Worm (Caenorhabditis elegans) whole organism, L1 larva: ENCODE data around the gene cyp-14A1.
A peak's percentile ranks its signal among the peaks of the same experiment; 100 is the strongest.

Experiments
- F16B12.6 ChIP-seq: fragments of 150-350 bp; optimal IDR thresholded peaks from 2 replicates; lab custom pipeline; 2014; ENCODE audit warnings: missing biosample characterization, missing genetic modification characterization
- ama-1 ChIP-seq: fragments of 150-350 bp; optimal IDR thresholded peaks from 2 replicates; lab custom pipeline; 2014
- blmp-1 ChIP-seq: fragments of 150-350 bp; optimal IDR thresholded peaks from 2 replicates; lab custom pipeline; 2014; ENCODE audit warnings: missing biosample characterization, missing genetic modification characterization
- ceh-63 ChIP-seq: fragments of 200-800 bp; sonication (Bioruptor generic); optimal IDR thresholded peaks from 2 replicates; lab custom pipeline; 2018; ENCODE audit warnings: mild to moderate bottlenecking, missing genetic modification characterization, missing compliant biosample characterization
- ceh-88 ChIP-seq: fragments of 200-800 bp; sonication (Bioruptor generic); IDR thresholded peaks from 2 replicates; pipeline ENCODE4 v1.3.6; 2022; ENCODE audit warnings: missing genetic modification characterization, missing compliant biosample characterization
- dpl-1 ChIP-seq, 3 experiments: fragments of 150-350 bp in 2 of 3; sonication (generic microtip) in 1 of 3; optimal IDR thresholded peaks; 2 replicates each; lab custom pipeline; 2014 to 2017; ENCODE audit warnings: missing biosample characterization in 3 of 3, missing genetic modification characterization in 3 of 3, missing genetic modification reagents in 3 of 3
- egl-13 ChIP-seq: sonication (generic microtip); optimal IDR thresholded peaks from 2 replicates; lab custom pipeline; 2016; ENCODE audit warnings: missing genotype, missing genetic modification reagents, missing genetic modification characterization, missing compliant biosample characterization
- ets-5 ChIP-seq: fragments of 200-800 bp; sonication (Bioruptor generic); IDR thresholded peaks from 2 replicates; pipeline ENCODE4 v1.3.6; 2022; ENCODE audit warnings: missing genetic modification characterization, missing compliant biosample characterization
- fkh-10 ChIP-seq: sonication (generic microtip); optimal IDR thresholded peaks from 2 replicates; lab custom pipeline; 2017; ENCODE audit warnings: missing biosample characterization, missing genetic modification reagents, missing genetic modification characterization
- grh-1 ChIP-seq: fragments of 200-800 bp; sonication (Bioruptor generic); IDR thresholded peaks from 2 replicates; pipeline ENCODE4 v1.3.6; 2022; ENCODE audit warnings: missing genetic modification reagents, missing genetic modification characterization, missing compliant biosample characterization
- hlh-17 ChIP-seq: fragments of 200-800 bp; sonication (Bioruptor generic); optimal IDR thresholded peaks from 2 replicates; lab custom pipeline; 2018; ENCODE audit warnings: missing genetic modification characterization, mild to moderate bottlenecking, missing compliant biosample characterization, moderate library complexity, borderline replicate concordance
- hlh-4 ChIP-seq: sonication (generic microtip); optimal IDR thresholded peaks from 2 replicates; lab custom pipeline; 2016; ENCODE audit warnings: mild to moderate bottlenecking, missing genetic modification characterization, missing compliant biosample characterization
- hpl-2 ChIP-seq: fragments of 150-350 bp; optimal IDR thresholded peaks from 2 replicates; lab custom pipeline; 2014; ENCODE audit warnings: missing biosample characterization, missing genetic modification reagents, missing genetic modification characterization
- lin-14 ChIP-seq: fragments of 200-800 bp; sonication (Bioruptor generic); optimal IDR thresholded peaks from 2 replicates; lab custom pipeline; 2018; ENCODE audit warnings: mild to moderate bottlenecking, missing genetic modification characterization, moderate library complexity, missing compliant biosample characterization
- lir-3 ChIP-seq: sonication (generic microtip); optimal IDR thresholded peaks from 2 replicates; lab custom pipeline; 2016; ENCODE audit warnings: mild to moderate bottlenecking, missing genetic modification characterization, moderate library complexity, missing compliant biosample characterization; ENCODE audit not compliant: poor library complexity
- lsy-2 ChIP-seq, 2 experiments: fragments of 150-350 bp; optimal IDR thresholded peaks; 2 replicates each; lab custom pipeline; 2014; ENCODE audit warnings: missing biosample characterization in 2 of 2, missing genetic modification characterization in 2 of 2
- mab-9 ChIP-seq: fragments of 200-800 bp; sonication (Bioruptor generic); IDR thresholded peaks from 2 replicates; pipeline ENCODE4 v1.3.6; 2022; ENCODE audit warnings: missing genetic modification reagents, missing genetic modification characterization, missing compliant biosample characterization
- mdl-1 ChIP-seq, 2 experiments: fragments of 150-350 bp; optimal IDR thresholded peaks; 2 replicates each; lab custom pipeline; 2014 to 2017; ENCODE audit warnings: missing biosample characterization in 2 of 2, missing genetic modification characterization in 2 of 2, inconsistent platforms in 1 of 2
- mef-2 ChIP-seq: fragments of 150-350 bp; optimal IDR thresholded peaks from 2 replicates; lab custom pipeline; 2014; ENCODE audit warnings: missing biosample characterization, missing genetic modification characterization
- mep-1 ChIP-seq: fragments of 150-350 bp; optimal IDR thresholded peaks from 2 replicates; lab custom pipeline; 2014; ENCODE audit warnings: missing biosample characterization, missing genetic modification characterization
- nhr-11 ChIP-seq: fragments of 150-350 bp; optimal IDR thresholded peaks from 2 replicates; lab custom pipeline; 2014; ENCODE audit warnings: missing biosample characterization, missing genetic modification characterization
- nhr-12 ChIP-seq: sonication (generic microtip); optimal IDR thresholded peaks from 2 replicates; lab custom pipeline; 2017; ENCODE audit warnings: missing biosample characterization, missing genetic modification characterization
- nhr-28 ChIP-seq: fragments of 150-350 bp; optimal IDR thresholded peaks from 2 replicates; lab custom pipeline; 2014; ENCODE audit warnings: missing biosample characterization, missing genetic modification characterization
- nhr-85 ChIP-seq: sonication (generic microtip); peaks from one replicate; lab custom pipeline; 2016; ENCODE audit warnings: missing genetic modification characterization, inconsistent platforms, missing compliant biosample characterization
- pax-3 ChIP-seq: fragments of 200-800 bp; sonication (Bioruptor generic); optimal IDR thresholded peaks from 2 replicates; lab custom pipeline; 2018; ENCODE audit warnings: mild to moderate bottlenecking, missing genetic modification characterization, moderate library complexity, missing compliant biosample characterization
- rnt-1 ChIP-seq: sonication (generic microtip); optimal IDR thresholded peaks from 2 replicates; lab custom pipeline; 2016; ENCODE audit warnings: mild to moderate bottlenecking, missing genetic modification characterization, moderate library complexity, missing compliant biosample characterization
- snu-23 ChIP-seq: sonication (generic microtip); optimal IDR thresholded peaks from 2 replicates; lab custom pipeline; 2016; ENCODE audit warnings: missing genetic modification characterization, missing compliant biosample characterization
- swsn-7 ChIP-seq: sonication (generic microtip); optimal IDR thresholded peaks from 2 replicates; lab custom pipeline; 2016; ENCODE audit warnings: missing genetic modification characterization, missing compliant biosample characterization
- unc-130 ChIP-seq: fragments of 150-350 bp; optimal IDR thresholded peaks from 2 replicates; lab custom pipeline; 2017; ENCODE audit warnings: missing biosample characterization, missing genetic modification characterization, inconsistent platforms
- zag-1 ChIP-seq: fragments of 150-350 bp; optimal IDR thresholded peaks from 2 replicates; lab custom pipeline; 2014; ENCODE audit warnings: missing biosample characterization, missing genetic modification characterization
- zip-4 ChIP-seq: fragments of 200-800 bp; sonication (Bioruptor generic); optimal IDR thresholded peaks from 2 replicates; lab custom pipeline; 2018; ENCODE audit warnings: mild to moderate bottlenecking, missing genetic modification characterization, moderate library complexity, missing compliant biosample characterization
- ztf-4 ChIP-seq: fragments of 150-350 bp; optimal IDR thresholded peaks from 2 replicates; lab custom pipeline; 2014; ENCODE audit warnings: missing biosample characterization, missing genetic modification characterization

Gene cyp-14A1

DNA sequence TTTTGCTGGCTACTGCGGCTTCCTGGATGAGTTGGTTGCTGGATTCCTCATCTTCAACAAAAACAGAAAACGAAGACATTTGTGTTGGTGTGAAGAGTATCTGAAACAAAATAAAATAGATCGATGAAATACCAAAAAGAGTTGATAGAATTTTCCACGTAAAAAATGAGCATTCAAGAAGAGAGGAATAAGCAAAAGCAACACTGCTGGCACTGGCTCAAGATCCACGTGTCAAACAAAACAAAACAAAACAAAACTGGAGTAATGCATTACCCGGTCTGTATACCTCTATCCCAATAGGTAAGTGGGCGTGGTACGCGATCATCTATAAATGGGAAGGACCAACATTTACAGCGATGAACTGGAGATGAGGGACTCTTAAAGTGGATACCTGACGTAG is 32.3 kb downstream of the cyp-14A1 start, which contains the start of gene K08H2.2:
TSS of gene K08H2.2 (minus strand) at position 101 of the 400 bp plus-strand sequence.
- TF ChIP-seq nhr-28 (no peak), mdl-1 (tag; optimal IDR thresholded peaks at IDR 0.05; lab: Kevin White, UChicago) (no peak), ceh-63 (GFP tag; lab: Kevin White, UChicago) (no peak), dpl-1 (GFP tag; optimal IDR thresholded peaks at IDR 0.05; lab: Kevin White, UChicago) (no peak), grh-1 (GFP tag; lab: Robert Waterston, UW) (no peak), ama-1 (lab: Kevin White, UChicago) (no peak), unc-130 (tag; lab: Kevin White, UChicago) (no peak), nhr-11 (tag; lab: Kevin White, UChicago) (no peak), lin-14 (GFP tag; lab: Kevin White, UChicago) (no peak), ets-5 (no peak), zip-4 (GFP tag; lab: Kevin White, UChicago) (no peak), nhr-12 (tag; lab: Kevin White, UChicago) (no peak)

DNA sequence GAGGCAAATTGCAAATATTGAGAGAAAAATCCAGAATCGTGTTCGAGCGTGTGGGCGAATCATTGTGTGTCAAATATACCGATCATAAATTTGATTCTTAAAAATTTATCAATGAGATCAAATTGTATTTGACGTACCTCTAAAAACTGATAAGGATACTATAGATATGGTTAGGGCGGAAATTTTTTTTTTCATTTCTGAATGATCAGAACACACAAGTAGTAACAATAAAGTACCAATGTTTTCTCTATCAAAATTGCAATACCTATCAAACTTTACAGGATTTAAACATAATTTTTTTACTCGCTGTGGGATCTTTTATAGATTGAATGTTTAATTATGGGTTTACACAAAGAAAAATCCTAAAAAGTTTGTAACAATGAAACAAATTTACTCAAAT is 34.9 kb downstream of the cyp-14A1 start, which contains the start of gene bgnt-1.5:
TSS of gene bgnt-1.5 (minus strand) at position 101 of the 400 bp plus-strand sequence.
- TF ChIP-seq ztf-4 (tag; lab: Kevin White, UChicago): no peak
- TF ChIP-seq F16B12.6 (tag; lab: Kevin White, UChicago): no peak
- TF ChIP-seq hpl-2 (GFP tag; lab: Kevin White, UChicago): no peak
- TF ChIP-seq pax-3 (tag; lab: Kevin White, UChicago): no peak
- no peak for TF ChIP-seq ama-1 (lab: Kevin White, UChicago)
- no peak for TF ChIP-seq grh-1 (GFP tag; lab: Robert Waterston, UW)
- TF ChIP-seq, all 84 proteins: peak for 0

DNA sequence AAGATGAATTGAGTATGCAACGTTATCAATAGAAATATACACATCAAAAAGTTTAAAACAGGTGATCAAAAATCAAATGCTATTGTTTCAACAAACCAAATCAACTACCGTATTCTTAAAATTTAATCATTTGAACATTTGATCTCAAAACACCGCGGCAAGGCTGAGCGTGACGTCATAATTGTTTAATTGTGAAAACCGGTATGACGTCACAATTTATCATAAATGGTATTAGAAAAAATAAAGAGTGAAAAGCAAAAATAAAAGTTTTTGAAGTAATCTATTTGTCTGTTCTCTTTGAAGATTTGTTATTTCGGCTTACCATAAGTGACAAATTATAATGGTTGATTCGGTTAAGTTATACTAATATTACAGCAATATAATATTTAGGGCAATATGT is 39.4 kb downstream of the cyp-14A1 start:
- TF ChIP-seq nhr-28 (no peak), mdl-1 (tag; optimal IDR thresholded peaks at IDR 0.05; lab: Kevin White, UChicago) (no peak), hlh-4 (tag; lab: Kevin White, UChicago) (no peak), ceh-88 (GFP tag; lab: Robert Waterston, UW) (no peak), fkh-10 (no peak), grh-1 (GFP tag; lab: Robert Waterston, UW) (no peak), nhr-85 (tag; lab: Kevin White, UChicago) (no peak), mef-2 (tag; lab: Kevin White, UChicago) (no peak), egl-13 (tag; lab: Kevin White, UChicago) (no peak), hlh-17 (GFP tag; lab: Kevin White, UChicago) (no peak), lir-3 (no peak), ets-5 (no peak), zag-1 (tag; lab: Kevin White, UChicago) (no peak), rnt-1 (tag; lab: Kevin White, UChicago) (no peak), mab-9 (GFP tag; lab: Robert Waterston, UW) (no peak), snu-23 (GFP tag; lab: Kevin White, UChicago) (no peak), swsn-7 (tag; lab: Kevin White, UChicago) (no peak), lsy-2 (tag; optimal IDR thresholded peaks at IDR 0.05; lab: Kevin White, UChicago) (no peak)

DNA sequence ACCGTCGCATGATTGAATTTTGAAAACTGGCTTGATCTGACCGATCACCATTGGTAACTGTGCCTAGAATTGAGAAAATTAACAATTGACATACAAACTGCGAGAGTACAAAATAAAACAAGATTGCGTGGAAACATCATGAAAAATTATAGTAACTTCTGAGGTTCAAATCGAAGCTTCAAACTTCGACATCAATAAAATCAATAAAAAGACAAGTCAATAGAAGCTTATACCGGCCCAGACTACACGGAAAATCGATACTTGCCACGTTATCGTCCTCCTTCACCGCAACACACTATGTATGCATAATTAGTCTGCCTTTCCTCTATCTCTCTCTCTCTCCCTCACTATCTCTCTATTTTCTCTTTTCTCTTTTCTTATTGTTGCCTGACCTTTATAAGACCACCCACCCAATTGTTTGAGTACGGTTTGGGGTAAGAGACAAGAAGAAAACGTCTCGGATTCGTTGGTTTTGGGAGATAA is 40.5 kb downstream of the cyp-14A1 start, which contains the start of gene skr-21:
TSS of gene skr-21 (minus strand) at position 51 of the 483 bp plus-strand sequence.
- TF ChIP-seq lir-3: no peak
- peak; percentile 76 for TF ChIP-seq blmp-1 (tag; lab: Kevin White, UChicago)
- TF ChIP-seq mep-1 (tag; lab: Kevin White, UChicago): peak; percentile 46
- TF ChIP-seq lin-14 (GFP tag; lab: Kevin White, UChicago): peak; percentile 6
